Fruit fly (Drosophila melanogaster) whole organism, wandering third instar larva: ENCODE measurements around the gene Vajk3.

Source experiments
- Abd-B ChIP-seq: fragments of >200 bp; optimal IDR thresholded peaks from 2 replicates; lab custom pipeline; 2017; ENCODE audit warnings: missing biosample characterization, missing genetic modification characterization
- CG9705 ChIP-seq: fragments of 200-800 bp; sonication (Bioruptor generic); optimal IDR thresholded peaks from 2 replicates; lab custom pipeline; 2018; ENCODE audit warnings: missing biosample characterization, mild to moderate bottlenecking, missing genetic modification characterization
- CrebA ChIP-seq: fragments of 200-800 bp; sonication (Bioruptor generic); optimal IDR thresholded peaks from 2 replicates; lab custom pipeline; 2016; ENCODE audit warnings: missing biosample characterization, mild to moderate bottlenecking, missing genetic modification characterization, borderline replicate concordance
- Hr83 ChIP-seq: fragments of 200-300 bp; sonication (Bioruptor generic); optimal IDR thresholded peaks from 2 replicates; lab custom pipeline; 2016; ENCODE audit warnings: missing biosample characterization, mild to moderate bottlenecking, missing genetic modification characterization, moderate library complexity; ENCODE audit not compliant: poor library complexity, severe bottlenecking
- Myc ChIP-seq: fragments of >200 bp; optimal IDR thresholded peaks from 2 replicates; lab custom pipeline; 2017
- OdsH ChIP-seq: fragments of 200-800 bp; sonication (Bioruptor generic); optimal IDR thresholded peaks from 2 replicates; lab custom pipeline; 2016; ENCODE audit warnings: missing biosample characterization, mild to moderate bottlenecking, missing genetic modification characterization
- dl ChIP-seq, 2 experiments: fragments of 175-275, 200-275 bp in 1 of 2; fragments of 200-275 bp in 1 of 2; sonication (Bioruptor generic); optimal IDR thresholded peaks; lab custom pipeline; 2018; ENCODE audit warnings: mild to moderate bottlenecking in 2 of 2, missing biosample characterization in 2 of 2, missing genetic modification characterization in 2 of 2, moderate library complexity in 2 of 2; ENCODE audit not compliant: partially characterized antibody in 2 of 2, insufficient read depth in 1 of 2
- fru ChIP-seq: fragments of 200-800 bp; sonication (Bioruptor generic); optimal IDR thresholded peaks from 3 replicates; lab custom pipeline; 2016; ENCODE audit warnings: missing biosample characterization, mild to moderate bottlenecking, missing genetic modification characterization
- h ChIP-seq: fragments of 200-800 bp; sonication (Bioruptor generic); optimal IDR thresholded peaks from 3 replicates; lab custom pipeline; 2016; ENCODE audit warnings: missing biosample characterization, mild to moderate bottlenecking, missing genetic modification characterization
- pan ChIP-seq: fragments of >200 bp; optimal IDR thresholded peaks from 2 replicates; lab custom pipeline; 2017
- usp ChIP-seq: fragments of >200 bp; optimal IDR thresholded peaks from 2 replicates; lab custom pipeline; 2017; ENCODE audit warnings: missing biosample characterization, missing genetic modification characterization

- TF ChIP-seq dl (GFP tag; optimal IDR thresholded peaks at IDR 0.05; lab: Kevin White, UChicago; ENCODE audit: insufficient read depth in 1 of 2, partially characterized antibody in 2 of 2) (no peak), fru (no peak), h (GFP tag; lab: Kevin White, UChicago) (no peak), CrebA (GFP tag; lab: Kevin White, UChicago) (no peak), usp (GFP tag; lab: Kevin White, UChicago) (no peak), Myc (lab: Kevin White, UChicago) (no peak), Abd-B (GFP tag; lab: Kevin White, UChicago) (no peak), Hr83 (GFP tag; lab: Kevin White, UChicago) (no peak), pan (lab: Kevin White, UChicago) (no peak), CG9705 (GFP tag; lab: Kevin White, UChicago) (no peak), OdsH (no peak)
Observed at dm6 chr2L:13979826-13980225, 32.5 kb upstream of the Vajk3 start, which contains the start of gene NimC2.
